Fruit fly (Drosophila melanogaster) whole organism, prepupa: ENCODE measurements around the gene Nmd3.
A peak's percentile ranks its signal among the peaks of the same experiment; 100 is the strongest.

Experiments used
- Blimp-1 ChIP-seq: fragments of 200-800 bp; sonication (Bioruptor generic); optimal IDR thresholded peaks from 3 replicates; lab custom pipeline; 2017; ENCODE audit warnings: missing biosample characterization, missing genetic modification characterization, mild to moderate bottlenecking, moderate library complexity, missing genetic modification reagents
- CG11762 ChIP-seq: fragments of 200-800 bp; sonication (Bioruptor generic); optimal IDR thresholded peaks from 3 replicates; lab custom pipeline; 2016; ENCODE audit warnings: missing biosample characterization, missing genetic modification characterization; ENCODE audit not compliant: insufficient read depth
- CG31627 ChIP-seq: fragments of 200-800 bp; sonication (Bioruptor generic); optimal IDR thresholded peaks from 3 replicates; lab custom pipeline; 2016; ENCODE audit warnings: missing biosample characterization, missing genetic modification characterization
- CG3919 ChIP-seq: fragments of 200-800 bp; sonication (Bioruptor generic); optimal IDR thresholded peaks from 3 replicates; lab custom pipeline; 2016; ENCODE audit warnings: missing biosample characterization, missing genetic modification characterization
- CG4318 ChIP-seq: fragments of 200-800 bp; sonication (Bioruptor generic); optimal IDR thresholded peaks from 3 replicates; lab custom pipeline; 2017; ENCODE audit warnings: missing biosample characterization, mild to moderate bottlenecking, missing genetic modification characterization
- CG8319 ChIP-seq: fragments of 200-800 bp; sonication (Bioruptor generic); optimal IDR thresholded peaks from 3 replicates; lab custom pipeline; 2016; ENCODE audit warnings: missing biosample characterization, missing genetic modification characterization
- Eip78C ChIP-seq: fragments of 200-800 bp; sonication (Bioruptor generic); peaks from one replicate; lab custom pipeline; 2016; ENCODE audit warnings: missing biosample characterization, missing genetic modification characterization
- Gug ChIP-seq: fragments of 200-800 bp; sonication (Bioruptor generic); IDR thresholded peaks from 2 replicates; pipeline ENCODE4 v1.3.6; 2022; ENCODE audit warnings: missing biosample characterization, missing genetic modification characterization
- OdsH ChIP-seq: fragments of 200-800 bp; sonication (Bioruptor generic); optimal IDR thresholded peaks from 3 replicates; lab custom pipeline; 2016; ENCODE audit warnings: missing biosample characterization, missing genetic modification characterization
- cyc ChIP-seq: fragments of 200-800 bp; sonication (Bioruptor generic); optimal IDR thresholded peaks from 3 replicates; lab custom pipeline; 2016; ENCODE audit warnings: missing biosample characterization, missing genetic modification characterization
- fd85E ChIP-seq: fragments of 200-800 bp; sonication (Bioruptor generic); optimal IDR thresholded peaks from 3 replicates; lab custom pipeline; 2016; ENCODE audit warnings: missing biosample characterization, missing genetic modification characterization
- net ChIP-seq: fragments of 200-800 bp; sonication (Bioruptor generic); optimal IDR thresholded peaks from 3 replicates; lab custom pipeline; 2016; ENCODE audit warnings: missing biosample characterization, missing genetic modification characterization
- topi ChIP-seq: fragments of 200-800 bp; sonication (Bioruptor generic); optimal IDR thresholded peaks from 3 replicates; lab custom pipeline; 2016; ENCODE audit warnings: missing biosample characterization, missing genetic modification characterization

DNA sequence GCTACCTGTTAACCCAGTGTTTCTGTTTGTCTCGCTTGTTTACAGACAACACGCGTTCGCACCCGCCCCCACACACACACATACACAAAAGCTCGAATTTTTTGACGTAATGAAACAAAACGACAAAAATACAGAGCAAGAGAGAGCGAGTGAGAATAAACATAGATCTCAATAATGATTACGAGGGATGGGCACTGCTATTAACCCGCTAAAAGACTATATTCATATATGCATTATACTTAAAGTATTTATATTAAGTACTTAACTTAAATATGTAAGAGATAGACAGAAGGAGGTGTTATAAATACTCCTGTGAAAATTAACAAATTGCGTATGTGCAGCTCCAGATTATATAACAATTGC, 42.6 kb downstream of the Nmd3 start:
- no peak for TF ChIP-seq CG4318 (GFP tag; lab: Kevin White, UChicago)
- TF ChIP-seq net (GFP tag; lab: Kevin White, UChicago), result peak; percentile 6
- TF ChIP-seq CG11762 (GFP tag; lab: Kevin White, UChicago), result peak; percentile 22
- no peak for TF ChIP-seq CG8319
- peak; percentile 42 for TF ChIP-seq CG3919
- peak; percentile 31 for TF ChIP-seq topi (GFP tag; lab: Kevin White, UChicago)
- peak; percentile 41 for TF ChIP-seq cyc
- TF ChIP-seq Gug, result no peak
- peak; percentile 86 for TF ChIP-seq Eip78C
- TF ChIP-seq CG31627, result no peak
- TF ChIP-seq OdsH (GFP tag; lab: Kevin White, UChicago), result peak; percentile 14
- TF ChIP-seq fd85E (GFP tag; lab: Kevin White, UChicago), result no peak
- peak; percentile 22 for TF ChIP-seq Blimp-1 (GFP tag; lab: Kevin White, UChicago)
